Fruit fly (Drosophila melanogaster) whole organism, embryonic: ENCODE results near the gene FIG4.

Source experiments
- ATbp ChIP-seq: fragments of 200-800 bp; sonication (Bioruptor generic); optimal IDR thresholded peaks from 2 replicates; lab custom pipeline; 2017; ENCODE audit warnings: missing biosample characterization, mild to moderate bottlenecking, missing genetic modification characterization, missing genetic modification reagents
- BEAF-32 ChIP-seq: fragments of 200-800 bp; sonication (Bioruptor generic); optimal IDR thresholded peaks from 3 replicates; lab custom pipeline; 2017; ENCODE audit warnings: missing biosample characterization, missing genetic modification characterization, mild to moderate bottlenecking, moderate library complexity, missing genetic modification reagents
- CG10209 ChIP-seq: fragments of 200-800 bp; sonication (Bioruptor generic); optimal IDR thresholded peaks from 3 replicates; lab custom pipeline; 2017; ENCODE audit warnings: missing biosample characterization, mild to moderate bottlenecking, missing genetic modification characterization, missing genetic modification reagents
- CG10274 ChIP-seq: fragments of 200-800 bp; sonication (Bioruptor generic); optimal IDR thresholded peaks from 3 replicates; lab custom pipeline; 2017; ENCODE audit warnings: missing biosample characterization, mild to moderate bottlenecking, missing genetic modification characterization
- CG10654 ChIP-seq: fragments of 200-800 bp; sonication (Bioruptor generic); optimal IDR thresholded peaks from 2 replicates; lab custom pipeline; 2016; ENCODE audit warnings: missing biosample characterization, missing genetic modification characterization
- CG11560 ChIP-seq: fragments of 200-800 bp; sonication (Bioruptor generic); IDR thresholded peaks from 3 replicates; pipeline ENCODE4 v1.3.6; 2022; ENCODE audit warnings: missing biosample characterization, missing genetic modification characterization
- CG12299 ChIP-seq: fragments of 200-800 bp; sonication (Bioruptor generic); optimal IDR thresholded peaks from 2 replicates; lab custom pipeline; 2018; ENCODE audit warnings: missing biosample characterization, mild to moderate bottlenecking, missing genetic modification characterization
- CG13287 ChIP-seq: fragments of 200-800 bp; sonication (Bioruptor generic); IDR thresholded peaks from 2 replicates; pipeline ENCODE4 v1.3.6; 2022; ENCODE audit warnings: missing biosample characterization, missing genetic modification characterization; ENCODE audit not compliant: partially characterized antibody
- CG13296 ChIP-seq: fragments of 200-800 bp; sonication (Bioruptor generic); optimal IDR thresholded peaks from 3 replicates; lab custom pipeline; 2018; ENCODE audit warnings: missing biosample characterization, mild to moderate bottlenecking, missing genetic modification characterization
- CG13624 ChIP-seq: fragments of 200-800 bp; sonication (Bioruptor generic); optimal IDR thresholded peaks from 2 replicates; lab custom pipeline; 2016; ENCODE audit warnings: missing biosample characterization, missing genetic modification characterization
- CG1602 ChIP-seq: fragments of 200-800 bp; sonication (Bioruptor generic); optimal IDR thresholded peaks from 3 replicates; lab custom pipeline; 2016; ENCODE audit warnings: missing biosample characterization, missing genetic modification characterization
- CG18262 ChIP-seq: fragments of 200-800 bp; optimal IDR thresholded peaks from 3 replicates; lab custom pipeline; 2019; ENCODE audit warnings: missing biosample characterization, mild to moderate bottlenecking, missing genetic modification characterization, moderate library complexity
- CG18599 ChIP-seq: fragments of 200-800 bp; sonication (Bioruptor generic); optimal IDR thresholded peaks from 3 replicates; lab custom pipeline; 2017; ENCODE audit warnings: missing biosample characterization, missing genetic modification characterization, mild to moderate bottlenecking, moderate library complexity, missing genetic modification reagents
- CG30431 ChIP-seq: fragments of 200-800 bp; sonication (Bioruptor generic); optimal IDR thresholded peaks from 2 replicates; lab custom pipeline; 2017; ENCODE audit warnings: missing biosample characterization, missing genetic modification characterization
- CG31441 ChIP-seq: fragments of 200-800 bp; sonication (Bioruptor generic); IDR thresholded peaks from 2 replicates; pipeline ENCODE4 v1.3.6; 2022; ENCODE audit warnings: missing biosample characterization, missing genetic modification characterization
- CG3995 ChIP-seq: fragments of 200-800 bp; sonication (Bioruptor generic); optimal IDR thresholded peaks from 3 replicates; lab custom pipeline; 2016; ENCODE audit warnings: missing biosample characterization, missing genetic modification characterization
- CG42726 ChIP-seq: fragments of 200-800 bp; sonication (Bioruptor generic); IDR thresholded peaks from 2 replicates; pipeline ENCODE4 v1.3.6; 2022; ENCODE audit warnings: missing biosample characterization, missing genetic modification characterization; ENCODE audit not compliant: partially characterized antibody
- CG4424 ChIP-seq: fragments of 200-800 bp; sonication (Bioruptor generic); optimal IDR thresholded peaks from 3 replicates; lab custom pipeline; 2016; ENCODE audit warnings: missing biosample characterization, missing genetic modification characterization
- CG4854 ChIP-seq: fragments of 200-800 bp; sonication (Bioruptor generic); optimal IDR thresholded peaks from 2 replicates; lab custom pipeline; 2016; ENCODE audit warnings: missing biosample characterization, missing genetic modification characterization, inconsistent platforms
- CG5180 ChIP-seq: fragments of 200-800 bp; sonication (Bioruptor generic); optimal IDR thresholded peaks from 3 replicates; lab custom pipeline; 2017; ENCODE audit warnings: missing biosample characterization, missing genetic modification characterization, mild to moderate bottlenecking, moderate library complexity, missing genetic modification reagents
- CG5245 ChIP-seq: fragments of 200-800 bp; sonication (Bioruptor generic); optimal IDR thresholded peaks from 3 replicates; lab custom pipeline; 2016; ENCODE audit warnings: missing biosample characterization, missing genetic modification characterization
- CG5953 ChIP-seq: fragments of 200-800 bp; sonication (Bioruptor generic); IDR thresholded peaks from 2 replicates; pipeline ENCODE4 v1.3.6; 2022; ENCODE audit warnings: missing biosample characterization, missing genetic modification characterization
- CG6254 ChIP-seq: fragments of 200-800 bp; sonication (Bioruptor generic); optimal IDR thresholded peaks from 3 replicates; lab custom pipeline; 2017; ENCODE audit warnings: mild to moderate bottlenecking, missing biosample characterization, missing genetic modification reagents, missing genetic modification characterization
- CG7556 ChIP-seq: fragments of 200-800 bp; sonication (Bioruptor generic); optimal IDR thresholded peaks from 2 replicates; lab custom pipeline; 2017; ENCODE audit warnings: missing biosample characterization, mild to moderate bottlenecking, missing genetic modification characterization
- CG8281 ChIP-seq: fragments of 200-800 bp; sonication (Bioruptor generic); optimal IDR thresholded peaks from 2 replicates; lab custom pipeline; 2018; ENCODE audit warnings: missing biosample characterization, mild to moderate bottlenecking, missing genetic modification characterization, moderate library complexity
- CG8388 ChIP-seq: fragments of 200-800 bp; sonication (Bioruptor generic); optimal IDR thresholded peaks from 2 replicates; lab custom pipeline; 2019; ENCODE audit warnings: missing biosample characterization, mild to moderate bottlenecking, missing genetic modification characterization, moderate library complexity
- CG8478 ChIP-seq: fragments of >200 bp; optimal IDR thresholded peaks from 2 replicates; lab custom pipeline; 2018
- CG9215 ChIP-seq: fragments of 200-800 bp; sonication (Bioruptor generic); IDR thresholded peaks from 2 replicates; pipeline ENCODE4 v1.3.6; 2022; ENCODE audit warnings: missing biosample characterization, missing genetic modification characterization
- CG9932 ChIP-seq: fragments of 200-800 bp; sonication (Bioruptor generic); IDR thresholded peaks from 2 replicates; pipeline ENCODE4 v1.3.6; 2022; ENCODE audit warnings: missing biosample characterization, missing genetic modification characterization
- CTCF ChIP-seq: fragments of 200-800 bp; sonication (Bioruptor generic); optimal IDR thresholded peaks from 2 replicates; lab custom pipeline; 2017; ENCODE audit warnings: missing biosample characterization, mild to moderate bottlenecking, missing genetic modification characterization, moderate library complexity
- Dad ChIP-seq: fragments of 200-800 bp; sonication (Bioruptor generic); optimal IDR thresholded peaks from 3 replicates; lab custom pipeline; 2016; ENCODE audit warnings: missing biosample characterization, missing genetic modification characterization
- Dbx ChIP-seq: fragments of 200-800 bp; sonication (Bioruptor generic); IDR thresholded peaks from 3 replicates; pipeline ENCODE4 v1.3.6; 2022; ENCODE audit warnings: missing biosample characterization, missing genetic modification characterization
- Dek ChIP-seq: fragments of 200-800 bp; sonication (Bioruptor generic); optimal IDR thresholded peaks from 3 replicates; lab custom pipeline; 2019; ENCODE audit warnings: missing biosample characterization, mild to moderate bottlenecking, missing genetic modification characterization, moderate library complexity
- Dip3 ChIP-seq: fragments of 200-800 bp; sonication (Bioruptor generic); optimal IDR thresholded peaks from 3 replicates; lab custom pipeline; 2016; ENCODE audit warnings: missing biosample characterization, missing genetic modification characterization
- E2f2 ChIP-seq: fragments of 200-800 bp; sonication (Bioruptor generic); IDR thresholded peaks from 2 replicates; pipeline ENCODE4 v1.3.6; 2022; ENCODE audit warnings: missing biosample characterization, missing genetic modification characterization
- Hr3 ChIP-seq: fragments of 200-800 bp; sonication (Bioruptor generic); optimal IDR thresholded peaks from 3 replicates; lab custom pipeline; 2016; ENCODE audit warnings: missing biosample characterization, missing genetic modification characterization
- Hr39 ChIP-seq: fragments of >200 bp; optimal IDR thresholded peaks from 2 replicates; lab custom pipeline; 2017
- Max ChIP-seq: fragments of 200-800 bp; sonication (Bioruptor generic); optimal IDR thresholded peaks from 2 replicates; lab custom pipeline; 2016; ENCODE audit warnings: missing biosample characterization, mild to moderate bottlenecking, missing genetic modification characterization
- TFAM ChIP-seq: fragments of 200-800 bp; sonication (Bioruptor generic); optimal IDR thresholded peaks from 2 replicates; lab custom pipeline; 2017; ENCODE audit warnings: missing biosample characterization, missing genetic modification characterization, inconsistent platforms
- ab ChIP-seq: fragments of 200-800 bp; sonication (Bioruptor generic); optimal IDR thresholded peaks from 2 replicates; lab custom pipeline; 2016; ENCODE audit warnings: missing biosample characterization, missing genetic modification characterization
- crc ChIP-seq: fragments of 200-800 bp; sonication (Bioruptor generic); optimal IDR thresholded peaks from 2 replicates; lab custom pipeline; 2016; ENCODE audit warnings: missing biosample characterization, missing genetic modification characterization
- fd64A ChIP-seq: fragments of 200-800 bp; sonication (Bioruptor generic); optimal IDR thresholded peaks from 3 replicates; lab custom pipeline; 2018; ENCODE audit warnings: missing biosample characterization, mild to moderate bottlenecking, missing genetic modification characterization
- hbn ChIP-seq: fragments of 200-800 bp; sonication (Bioruptor generic); IDR thresholded peaks from 2 replicates; pipeline ENCODE4 v1.3.6; 2022; ENCODE audit warnings: missing biosample characterization, missing genetic modification characterization; ENCODE audit not compliant: partially characterized antibody
- mam ChIP-seq: fragments of 200-800 bp; sonication (Bioruptor generic); optimal IDR thresholded peaks from 3 replicates; lab custom pipeline; 2016; ENCODE audit warnings: missing biosample characterization, missing genetic modification characterization
- peb ChIP-seq: fragments of 200-800 bp; sonication (Bioruptor generic); IDR thresholded peaks from 2 replicates; pipeline ENCODE4 v1.3.6; 2022; ENCODE audit warnings: missing biosample characterization, missing genetic modification characterization
- phol ChIP-seq: fragments of 200-800 bp; sonication (Bioruptor generic); optimal IDR thresholded peaks from 3 replicates; lab custom pipeline; 2018; ENCODE audit warnings: missing biosample characterization, mild to moderate bottlenecking, missing genetic modification characterization, moderate library complexity
- pita ChIP-seq: fragments of 200-800 bp; sonication (Bioruptor generic); optimal IDR thresholded peaks from 2 replicates; lab custom pipeline; 2017; ENCODE audit warnings: missing biosample characterization, mild to moderate bottlenecking, missing genetic modification characterization
- pum ChIP-seq: fragments of 200-800 bp; sonication (Bioruptor generic); optimal IDR thresholded peaks from 2 replicates; lab custom pipeline; 2016; ENCODE audit warnings: missing biosample characterization, missing genetic modification characterization
- repo ChIP-seq: fragments of 200-800 bp; sonication (Bioruptor generic); optimal IDR thresholded peaks from 2 replicates; lab custom pipeline; 2016; ENCODE audit warnings: missing biosample characterization, missing genetic modification characterization
- rib ChIP-seq: fragments of 200-800 bp; sonication (Bioruptor generic); IDR thresholded peaks from 2 replicates; pipeline ENCODE4 v1.3.6; 2022; ENCODE audit warnings: missing biosample characterization, missing genetic modification characterization
- tap ChIP-seq: fragments of 200-800 bp; optimal IDR thresholded peaks from 3 replicates; lab custom pipeline; 2019; ENCODE audit warnings: missing biosample characterization, mild to moderate bottlenecking, missing genetic modification characterization, moderate library complexity
- tgo ChIP-seq: fragments of 200-800 bp; sonication (Bioruptor generic); IDR thresholded peaks from 3 replicates; pipeline ENCODE4 v1.3.6; 2022; ENCODE audit warnings: missing biosample characterization, missing genetic modification characterization
- tup ChIP-seq: fragments of 200-800 bp; sonication (Bioruptor generic); optimal IDR thresholded peaks from 2 replicates; lab custom pipeline; 2016; ENCODE audit warnings: missing biosample characterization, mild to moderate bottlenecking, missing genetic modification characterization, moderate library complexity

FIG4 gene

dm6 chr2L:4463323-4463722, 1.7 kb upstream of the FIG4 start, which contains the start of the genes CG15443 and Paris (continued):
- TF ChIP-seq Max (GFP tag; lab: Kevin White, UChicago), result no peak
- peak; percentile 85 for TF ChIP-seq CG13287 (GFP tag; lab: Robert Waterston, UW)
- TF ChIP-seq pita, result no peak
- no peak for TF ChIP-seq CG7556 (GFP tag; lab: Kevin White, UChicago)
- TF ChIP-seq fd64A (GFP tag; lab: Kevin White, UChicago), result no peak
- TF ChIP-seq hbn (GFP tag; lab: Robert Waterston, UW), result peak; percentile 48; the same call in 1 of the 2 replicates
- TF ChIP-seq CG10654 (GFP tag; lab: Kevin White, UChicago), result no peak
- no peak for TF ChIP-seq CG1602 (GFP tag; lab: Kevin White, UChicago)
- no peak for TF ChIP-seq CG8478 (lab: Kevin White, UChicago)
- no peak for TF ChIP-seq CG4854 (GFP tag; lab: Kevin White, UChicago)
- no peak for TF ChIP-seq ATbp
- no peak for TF ChIP-seq CG18599
- no peak for TF ChIP-seq CG13624 (GFP tag; lab: Kevin White, UChicago)
- TF ChIP-seq CG10209, result no peak
- TF ChIP-seq CG3995 (GFP tag; lab: Kevin White, UChicago), result no peak
- no peak for TF ChIP-seq CG30431 (GFP tag; lab: Kevin White, UChicago)
- no peak for TF ChIP-seq CG5245 (GFP tag; lab: Kevin White, UChicago)
- no peak for TF ChIP-seq CG5953
- TF ChIP-seq phol (tag; lab: Kevin White, UChicago), result peak; percentile 38
- TF ChIP-seq CG13296 (GFP tag; lab: Kevin White, UChicago), result peak; percentile 60
- no peak for TF ChIP-seq Dbx (GFP tag; lab: Robert Waterston, UW)
- no peak for TF ChIP-seq Dip3 (GFP tag; lab: Kevin White, UChicago)
- TF ChIP-seq CTCF (GFP tag; lab: Kevin White, UChicago), result no peak
- no peak for TF ChIP-seq tap (tag; lab: Kevin White, UChicago)
- peak; percentile 86 for TF ChIP-seq E2f2 (GFP tag; lab: Robert Waterston, UW)
- TF ChIP-seq CG9932 (GFP tag; lab: Robert Waterston, UW), result no peak
- no peak for TF ChIP-seq CG5180
- TF ChIP-seq CG9215 (GFP tag; lab: Robert Waterston, UW), result no peak
- no peak for TF ChIP-seq peb
- no peak for TF ChIP-seq CG8281 (tag; lab: Kevin White, UChicago)
- no peak for TF ChIP-seq repo (GFP tag; lab: Kevin White, UChicago)
- TF ChIP-seq CG6254 (GFP tag; lab: Kevin White, UChicago), result peak; percentile 100
- peak; percentile 7 for TF ChIP-seq CG18262
- no peak for TF ChIP-seq CG4424 (GFP tag; lab: Kevin White, UChicago)
- TF ChIP-seq Hr3, result no peak
- no peak for TF ChIP-seq CG31441 (GFP tag; lab: Robert Waterston, UW)
- TF ChIP-seq Dek, result no peak
- no peak for TF ChIP-seq mam (GFP tag; lab: Kevin White, UChicago)
- no peak for TF ChIP-seq crc (GFP tag; lab: Kevin White, UChicago)
- no peak for TF ChIP-seq CG8388 (GFP tag; lab: Kevin White, UChicago)
- TF ChIP-seq TFAM, result no peak
- TF ChIP-seq Dad (GFP tag; lab: Kevin White, UChicago), result no peak
- peak; percentile 42 for TF ChIP-seq BEAF-32 (GFP tag; lab: Kevin White, UChicago)
- TF ChIP-seq tup, result no peak
- TF ChIP-seq CG10274, result no peak
- no peak for TF ChIP-seq CG42726 (GFP tag; lab: Robert Waterston, UW)
- no peak for TF ChIP-seq CG11560
- no peak for TF ChIP-seq pum
- TF ChIP-seq tgo (GFP tag; lab: Robert Waterston, UW), result no peak
- no peak for TF ChIP-seq rib (GFP tag; lab: Robert Waterston, UW)
- no peak for TF ChIP-seq Hr39 (lab: Kevin White, UChicago)
- TF ChIP-seq ab (GFP tag; lab: Kevin White, UChicago), result no peak
- no peak for TF ChIP-seq CG12299 (tag; lab: Kevin White, UChicago)
